Fruit fly (Drosophila melanogaster): ENCODE results near the gene CG46507.
"Not testable (repeated sequence)": the region's sequence is repeated elsewhere in the genome, so short reads cannot be mapped to it uniquely, and the experiment has no call there.

dm6 chrX:22167355-22167754 lies 4.6 kb downstream of the CG46507 start, which contains the start of gene CG46508:
- not testable (repeated sequence) for TF ChIP-seq foxo (GFP tag; optimal IDR thresholded peaks at IDR 0.05); psq (GFP tag; optimal IDR thresholded peaks at IDR 0.05); GATAd (GFP tag; optimal IDR thresholded peaks at IDR 0.05); Hr78 (GFP tag; optimal IDR thresholded peaks at IDR 0.05); pan (optimal IDR thresholded peaks at IDR 0.05); rgr (GFP tag; optimal IDR thresholded peaks at IDR 0.05); jim (GFP tag; optimal IDR thresholded peaks at IDR 0.05); lola (GFP tag; optimal IDR thresholded peaks at IDR 0.05)

Measured in whole organism, wandering third instar larva.